Worm (Caenorhabditis elegans): ENCODE measurements around the gene ZK688.7.

The ZK688.7 gene

ce11 chrIII:7913488-7913887 lies 2.1 kb upstream of the ZK688.7 start, which contains the start of gene ZK688.12:
Gene ZK688.12, minus strand, starts transcription at chrIII:7913588.
- TF ChIP-seq ama-1 (optimal IDR thresholded peaks at IDR 0.05), result no peak
- no peak for TF ChIP-seq fos-1 (tag; optimal IDR thresholded peaks at IDR 0.05)
- TF ChIP-seq ceh-82 (tag; optimal IDR thresholded peaks at IDR 0.05), result no peak
- no peak for TF ChIP-seq gei-8 (GFP tag; optimal IDR thresholded peaks at IDR 0.05)
- TF ChIP-seq F26F4.8 (GFP tag; conservative IDR thresholded peaks at IDR 0.05), result no peak
- no peak for TF ChIP-seq F44E2.7 (GFP tag; IDR thresholded peaks at IDR 0.05)
- no peak for TF ChIP-seq mep-1 (tag; optimal IDR thresholded peaks at IDR 0.05)
- no peak for TF ChIP-seq nhr-77 (tag; optimal IDR thresholded peaks at IDR 0.05)

ce11 chrIII:7909263-7909662 lies 2.2 kb downstream of the ZK688.7 start, which contains the start of gene ZK688.1:
Gene ZK688.1, plus strand, starts transcription at chrIII:7909563.
- no peak for TF ChIP-seq ceh-32 (tag; optimal IDR thresholded peaks at IDR 0.05; ENCODE audit: poor library complexity)
- no peak for TF ChIP-seq nhr-48 (tag; optimal IDR thresholded peaks at IDR 0.05)
- no peak for TF ChIP-seq Y5F2A.4 (GFP tag; optimal IDR thresholded peaks at IDR 0.05)
- TF ChIP-seq cey-2 (tag; optimal IDR thresholded peaks at IDR 0.05; ENCODE audit: borderline replicate concordance, insufficient read depth), result no peak
- no peak for TF ChIP-seq dve-1 (tag; optimal IDR thresholded peaks at IDR 0.05; ENCODE audit: insufficient read depth)
- no peak for TF ChIP-seq fos-1 (tag; optimal IDR thresholded peaks at IDR 0.05)
- no peak for TF ChIP-seq jun-1 (tag; optimal IDR thresholded peaks at IDR 0.05)
- TF ChIP-seq gei-8 (GFP tag; optimal IDR thresholded peaks at IDR 0.05), result no peak
- no peak for TF ChIP-seq nhr-237 (tag; optimal IDR thresholded peaks at IDR 0.05)
- no peak for TF ChIP-seq F44E2.7 (GFP tag; IDR thresholded peaks at IDR 0.05)
- no peak for TF ChIP-seq nhr-10 (tag; optimal IDR thresholded peaks at IDR 0.05)
- no peak for TF ChIP-seq F26F4.8 (GFP tag; conservative IDR thresholded peaks at IDR 0.05)
- TF ChIP-seq spr-3 (GFP tag; optimal IDR thresholded peaks at IDR 0.05), result no peak
- no peak for TF ChIP-seq madf-9 (GFP tag; conservative IDR thresholded peaks at IDR 0.05)
- TF ChIP-seq unc-130 (GFP tag; optimal IDR thresholded peaks at IDR 0.05), result no peak
- no peak for TF ChIP-seq arid-1 (GFP tag; conservative IDR thresholded peaks at IDR 0.05)
- no peak for TF ChIP-seq fkh-10 (GFP tag; optimal IDR thresholded peaks at IDR 0.05)

DNA sequence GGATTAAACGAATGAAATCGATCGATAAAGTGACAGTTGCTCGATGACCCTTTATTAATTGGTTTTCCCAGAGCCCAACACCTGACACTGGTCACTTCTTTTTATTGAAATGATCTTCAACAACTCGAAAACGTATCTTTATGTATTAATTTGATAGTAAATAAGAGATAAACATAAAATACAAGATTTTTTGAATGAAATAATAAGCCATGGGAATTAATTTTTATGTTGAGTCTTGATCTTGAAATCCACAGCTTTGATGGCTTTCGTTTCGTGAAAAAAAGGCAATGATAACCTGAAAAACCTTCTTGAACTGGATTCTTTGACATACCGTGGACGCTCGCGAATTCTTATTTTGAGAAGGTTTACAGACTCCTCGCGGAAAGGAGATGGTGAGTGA lies 3.9 kb downstream of the ZK688.7 start, which contains the start of gene pcp-5:
Gene pcp-5 (minus strand): TSS at position 101 of the 400 bp plus-strand sequence.
- TF ChIP-seq daf-16 (GFP tag; optimal IDR thresholded peaks at IDR 0.05) (peak in 1 of 2 experiments; percentile 19), daf-16 (tag; optimal IDR thresholded peaks at IDR 0.05) (no peak), D1046.2 (GFP tag; IDR thresholded peaks at IDR 0.05) (no peak)

- TF ChIP-seq aha-1 (tag) (peak; percentile 43), unc-62 (GFP tag; optimal IDR thresholded peaks at IDR 0.05 in 1 of 2) (peak in 1 of 2 experiments; percentile 91), unc-62 (tag; optimal IDR thresholded peaks at IDR 0.05) (no peak), nhr-6 (tag; optimal IDR thresholded peaks at IDR 0.05) (no peak), D1046.2 (GFP tag; IDR thresholded peaks at IDR 0.05) (no peak), duxl-1 (tag; optimal IDR thresholded peaks at IDR 0.05; ENCODE audit: poor library complexity) (no peak), egl-43 (GFP tag; IDR thresholded peaks at IDR 0.05) (no peak), ceh-28 (tag; optimal IDR thresholded peaks at IDR 0.05) (no peak), dve-1 (tag; optimal IDR thresholded peaks at IDR 0.05; ENCODE audit: insufficient read depth) (no peak), ZK546.5 (tag; optimal IDR thresholded peaks at IDR 0.05) (no peak), jun-1 (tag; optimal IDR thresholded peaks at IDR 0.05) (no peak), ceh-82 (tag; optimal IDR thresholded peaks at IDR 0.05) (no peak), lin-38 (GFP tag; IDR thresholded peaks at IDR 0.05) (no peak), spr-1 (tag; optimal IDR thresholded peaks at IDR 0.05) (no peak), F37D6.2 (tag; optimal IDR thresholded peaks at IDR 0.05) (no peak)
Measured at ce11 chrIII:7903427-7903826, 8.0 kb downstream of the ZK688.7 start.

- TF ChIP-seq nhr-11 (tag; optimal IDR thresholded peaks at IDR 0.05), result no peak
- TF ChIP-seq aha-1 (tag), result no peak
- TF ChIP-seq duxl-1 (tag; optimal IDR thresholded peaks at IDR 0.05; ENCODE audit: poor library complexity), result no peak
- no peak for TF ChIP-seq pha-4 (GFP tag; IDR thresholded peaks at IDR 0.05)
- no peak for TF ChIP-seq pha-4 (tag; optimal IDR thresholded peaks at IDR 0.05)
Measured at ce11 chrIII:7900733-7901132, 10.7 kb downstream of the ZK688.7 start, which contains the start of gene best-24. Gene best-24, plus strand, starts transcription at chrIII:7901033.

All from whole organism, L4 larva.